Fruit fly (Drosophila melanogaster) whole organism, embryonic: ENCODE measurements around the gene vito.
A peak's percentile ranks its signal among the peaks of the same experiment; 100 is the strongest.

ENCODE experiments used
- Awh ChIP-seq: fragments of 200-800 bp; sonication (Bioruptor generic); IDR thresholded peaks from 2 replicates; pipeline ENCODE4, ENCODE4 v1.3.6; 2022; ENCODE audit warnings: missing biosample characterization, missing genetic modification characterization
- BtbVII ChIP-seq: fragments of 200-800 bp; sonication (Bioruptor generic); optimal IDR thresholded peaks from 3 replicates; lab custom pipeline; 2017; ENCODE audit warnings: missing biosample characterization, mild to moderate bottlenecking, missing genetic modification characterization
- CG11085 ChIP-seq: fragments of 200-800 bp; sonication (Bioruptor generic); IDR thresholded peaks from 2 replicates; pipeline ENCODE4 v1.3.6; 2022; ENCODE audit warnings: missing biosample characterization, missing genetic modification characterization
- CG11560 ChIP-seq: fragments of 200-800 bp; sonication (Bioruptor generic); IDR thresholded peaks from 3 replicates; pipeline ENCODE4 v1.3.6; 2022; ENCODE audit warnings: missing biosample characterization, missing genetic modification characterization
- CG11696 ChIP-seq: fragments of 200-800 bp; sonication (Bioruptor generic); IDR thresholded peaks from 2 replicates; pipeline ENCODE4 v1.3.6; 2022; ENCODE audit warnings: missing biosample characterization, missing genetic modification characterization
- CG12155 ChIP-seq: fragments of 200-800 bp; sonication (Bioruptor generic); optimal IDR thresholded peaks from 3 replicates; lab custom pipeline; 2016; ENCODE audit warnings: missing biosample characterization, missing genetic modification characterization
- CG12659 ChIP-seq: fragments of 200-800 bp; sonication (Bioruptor generic); optimal IDR thresholded peaks from 3 replicates; lab custom pipeline; 2017; ENCODE audit warnings: mild to moderate bottlenecking, missing biosample characterization, missing genetic modification reagents, missing genetic modification characterization
- CG14965 ChIP-seq: fragments of 200-800 bp; sonication (Bioruptor generic); optimal IDR thresholded peaks from 2 replicates; lab custom pipeline; 2016; ENCODE audit warnings: missing biosample characterization, missing genetic modification characterization, borderline replicate concordance
- CG15696 ChIP-seq: fragments of 200-800 bp; sonication (Bioruptor generic); optimal IDR thresholded peaks from 2 replicates; lab custom pipeline; 2019; ENCODE audit warnings: missing biosample characterization, mild to moderate bottlenecking, missing genetic modification characterization, moderate library complexity
- CG17385 ChIP-seq: fragments of 200-800 bp; sonication (Bioruptor generic); optimal IDR thresholded peaks from 3 replicates; lab custom pipeline; 2018; ENCODE audit warnings: missing biosample characterization, mild to moderate bottlenecking, missing genetic modification characterization
- CG2889 ChIP-seq: fragments of 200-800 bp; sonication (Bioruptor generic); IDR thresholded peaks from 3 replicates; pipeline ENCODE4 v1.3.6; 2022; ENCODE audit warnings: missing biosample characterization, missing genetic modification characterization
- CG31441 ChIP-seq: fragments of 200-800 bp; sonication (Bioruptor generic); IDR thresholded peaks from 2 replicates; pipeline ENCODE4 v1.3.6; 2022; ENCODE audit warnings: missing biosample characterization, missing genetic modification characterization
- CG32772 ChIP-seq: fragments of 200-800 bp; sonication (Bioruptor generic); IDR thresholded peaks from 2 replicates; pipeline ENCODE4 v1.3.6; 2022; ENCODE audit warnings: missing biosample characterization, missing genetic modification characterization
- CG34422 ChIP-seq: fragments of 200-800 bp; sonication (Bioruptor generic); IDR thresholded peaks from 3 replicates; pipeline ENCODE4 v1.3.6; 2022; ENCODE audit warnings: missing biosample characterization, missing genetic modification characterization
- CG6683 ChIP-seq: fragments of 200-800 bp; sonication (Bioruptor generic); optimal IDR thresholded peaks from 2 replicates; lab custom pipeline; 2017; ENCODE audit warnings: missing biosample characterization, mild to moderate bottlenecking, missing genetic modification characterization, missing genetic modification reagents
- CG7786 ChIP-seq: fragments of 200-800 bp; sonication (Bioruptor generic); optimal IDR thresholded peaks from 2 replicates; lab custom pipeline; 2016; ENCODE audit warnings: missing biosample characterization, missing genetic modification characterization
- CG8944 ChIP-seq: fragments of 200-800 bp; sonication (Bioruptor generic); optimal IDR thresholded peaks from 3 replicates; lab custom pipeline; 2016; ENCODE audit warnings: missing biosample characterization, missing genetic modification characterization
- CG9932 ChIP-seq: fragments of 200-800 bp; sonication (Bioruptor generic); IDR thresholded peaks from 2 replicates; pipeline ENCODE4 v1.3.6; 2022; ENCODE audit warnings: missing biosample characterization, missing genetic modification characterization
- CkIIα-i1 ChIP-seq: fragments of 200-800 bp; sonication (Bioruptor generic); IDR thresholded peaks from 2 replicates; pipeline ENCODE4 v1.3.6; 2022; ENCODE audit warnings: missing biosample characterization, missing genetic modification characterization
- Dip3 ChIP-seq: fragments of 200-800 bp; sonication (Bioruptor generic); optimal IDR thresholded peaks from 3 replicates; lab custom pipeline; 2016; ENCODE audit warnings: missing biosample characterization, missing genetic modification characterization
- Fer3 ChIP-seq: fragments of 200-800 bp; sonication (Bioruptor generic); optimal IDR thresholded peaks from 2 replicates; lab custom pipeline; 2018; ENCODE audit warnings: missing biosample characterization, mild to moderate bottlenecking, missing genetic modification characterization, moderate library complexity
- HmgZ ChIP-seq: fragments of 200-800 bp; sonication (Bioruptor generic); optimal IDR thresholded peaks from 2 replicates; lab custom pipeline; 2018; ENCODE audit warnings: missing biosample characterization, mild to moderate bottlenecking, missing genetic modification characterization
- Hr51 ChIP-seq, 2 experiments: fragments of 200-800 bp; sonication (Bioruptor generic); optimal IDR thresholded peaks; 2 replicates in 1 of 2; 3 replicates in 1 of 2; lab custom pipeline; 2016 to 2018; ENCODE audit warnings: missing biosample characterization in 2 of 2, missing genetic modification characterization in 2 of 2, mild to moderate bottlenecking in 1 of 2, moderate library complexity in 1 of 2
- Meics ChIP-seq: fragments of 200-800 bp; sonication (Bioruptor generic); optimal IDR thresholded peaks from 2 replicates; lab custom pipeline; 2017; ENCODE audit warnings: missing biosample characterization, mild to moderate bottlenecking, missing genetic modification characterization
- Mrtf ChIP-seq: fragments of 200-800 bp; sonication (Bioruptor generic); IDR thresholded peaks from 3 replicates; pipeline ENCODE4 v1.3.6; 2022; ENCODE audit warnings: missing biosample characterization, missing genetic modification characterization
- NC2β ChIP-seq: fragments of 200-800 bp; sonication (Bioruptor generic); optimal IDR thresholded peaks from 2 replicates; lab custom pipeline; 2016; ENCODE audit warnings: missing biosample characterization, missing genetic modification characterization
- Rx ChIP-seq: fragments of 200-800 bp; sonication (Bioruptor generic); IDR thresholded peaks from 2 replicates; pipeline ENCODE4 v1.3.6; 2022; ENCODE audit warnings: missing biosample characterization, missing genetic modification characterization
- Spps ChIP-seq: fragments of 200-800 bp; sonication (Bioruptor generic); optimal IDR thresholded peaks from 2 replicates; lab custom pipeline; 2018; ENCODE audit warnings: missing biosample characterization, mild to moderate bottlenecking, missing genetic modification characterization
- Ssrp ChIP-seq: fragments of 200-800 bp; sonication (Bioruptor generic); optimal IDR thresholded peaks from 2 replicates; lab custom pipeline; 2018; ENCODE audit warnings: missing biosample characterization, mild to moderate bottlenecking, missing genetic modification characterization, moderate library complexity
- Stat92E ChIP-seq, 3 experiments: fragments of >200 bp in 2 of 3; fragments of 200-800 bp in 1 of 3; sonication (Bioruptor generic) in 1 of 3; optimal IDR thresholded peaks; 2 replicates each; lab custom pipeline; 2017 to 2019; ENCODE audit warnings: missing biosample characterization in 3 of 3, missing genetic modification characterization in 3 of 3, mild to moderate bottlenecking in 1 of 3, moderate library complexity in 1 of 3
- ab ChIP-seq: fragments of 200-800 bp; sonication (Bioruptor generic); optimal IDR thresholded peaks from 2 replicates; lab custom pipeline; 2016; ENCODE audit warnings: missing biosample characterization, missing genetic modification characterization
- btn ChIP-seq: fragments of 200-800 bp; sonication (Bioruptor generic); optimal IDR thresholded peaks from 2 replicates; lab custom pipeline; 2016; ENCODE audit warnings: missing biosample characterization, missing genetic modification characterization
- dimm ChIP-seq: fragments of 200-800 bp; sonication (Bioruptor generic); IDR thresholded peaks from 2 replicates; pipeline ENCODE4 v1.3.6; 2022; ENCODE audit warnings: missing biosample characterization, missing genetic modification characterization
- dm ChIP-seq: fragments of 200-800 bp; sonication (Bioruptor generic); optimal IDR thresholded peaks from 3 replicates; lab custom pipeline; 2016; ENCODE audit warnings: missing biosample characterization, missing genetic modification characterization
- eyg ChIP-seq: fragments of 200-800 bp; sonication (Bioruptor generic); optimal IDR thresholded peaks from 3 replicates; lab custom pipeline; 2016; ENCODE audit warnings: missing biosample characterization, missing genetic modification characterization
- gro ChIP-seq: fragments of 200-800 bp; sonication (Bioruptor generic); optimal IDR thresholded peaks from 2 replicates; lab custom pipeline; 2016; ENCODE audit warnings: missing biosample characterization, missing genetic modification characterization
- hb ChIP-seq: fragments of 200-800 bp; sonication (Bioruptor generic); IDR thresholded peaks from 3 replicates; pipeline ENCODE4 v1.3.6; 2022; ENCODE audit warnings: missing biosample characterization, missing genetic modification characterization; ENCODE audit not compliant: partially characterized antibody
- kay ChIP-seq: fragments of 200-800 bp; sonication (Bioruptor generic); optimal IDR thresholded peaks from 2 replicates; lab custom pipeline; 2016; ENCODE audit warnings: missing biosample characterization, missing genetic modification characterization
- ken ChIP-seq: fragments of 200-800 bp; sonication (Bioruptor generic); IDR thresholded peaks from 3 replicates; pipeline ENCODE4 v1.3.6; 2022; ENCODE audit warnings: missing biosample characterization, missing genetic modification characterization
- lmd ChIP-seq: fragments of 200-800 bp; sonication (Bioruptor generic); IDR thresholded peaks from 2 replicates; pipeline ENCODE4 v1.3.6; 2022; ENCODE audit warnings: missing biosample characterization, missing genetic modification characterization
- prd ChIP-seq, 3 experiments: fragments of >200 bp in 2 of 3; fragments of 200-800 bp in 1 of 3; sonication (Bioruptor generic) in 1 of 3; optimal IDR thresholded peaks in 2 of 3; IDR thresholded peaks in 1 of 3; 2 replicates in 2 of 3; 3 replicates in 1 of 3; pipeline versions ENCODE4 v1.3.6 to Lab custom; 2017 to 2022; ENCODE audit warnings: missing biosample characterization in 1 of 3, missing genetic modification characterization in 1 of 3
- ranshi ChIP-seq: fragments of 200-800 bp; sonication (Bioruptor generic); IDR thresholded peaks from 2 replicates; pipeline ENCODE4 v1.3.6; 2022; ENCODE audit warnings: missing biosample characterization, missing genetic modification characterization
- row ChIP-seq: fragments of 200-800 bp; sonication (Bioruptor generic); IDR thresholded peaks from 3 replicates; pipeline ENCODE4 v1.3.6; 2022; ENCODE audit warnings: missing biosample characterization, missing genetic modification characterization
- shn ChIP-seq: fragments of 200-800 bp; sonication (Bioruptor generic); optimal IDR thresholded peaks from 3 replicates; lab custom pipeline; 2016; ENCODE audit warnings: missing biosample characterization, missing genetic modification characterization
- slp2 ChIP-seq: fragments of 200-800 bp; sonication (Bioruptor generic); optimal IDR thresholded peaks from 2 replicates; lab custom pipeline; 2016; ENCODE audit warnings: missing biosample characterization, missing genetic modification characterization
- stc ChIP-seq: fragments of 200-800 bp; sonication (Bioruptor generic); IDR thresholded peaks from 2 replicates; pipeline ENCODE4 v1.3.6; 2022; ENCODE audit warnings: missing biosample characterization, missing genetic modification characterization
- toy ChIP-seq: fragments of 200-800 bp; sonication (Bioruptor generic); IDR thresholded peaks from 2 replicates; pipeline ENCODE4 v1.3.6; 2022; ENCODE audit warnings: missing biosample characterization, missing genetic modification characterization
- unpg ChIP-seq: fragments of 200-800 bp; sonication (Bioruptor generic); optimal IDR thresholded peaks from 3 replicates; lab custom pipeline; 2018; ENCODE audit warnings: missing biosample characterization, mild to moderate bottlenecking, missing genetic modification characterization, moderate library complexity
- vvl ChIP-seq: fragments of 200-800 bp; sonication (Bioruptor generic); IDR thresholded peaks from 2 replicates; pipeline ENCODE4 v1.3.6; 2022; ENCODE audit warnings: missing biosample characterization, missing genetic modification characterization

The vito gene

DNA sequence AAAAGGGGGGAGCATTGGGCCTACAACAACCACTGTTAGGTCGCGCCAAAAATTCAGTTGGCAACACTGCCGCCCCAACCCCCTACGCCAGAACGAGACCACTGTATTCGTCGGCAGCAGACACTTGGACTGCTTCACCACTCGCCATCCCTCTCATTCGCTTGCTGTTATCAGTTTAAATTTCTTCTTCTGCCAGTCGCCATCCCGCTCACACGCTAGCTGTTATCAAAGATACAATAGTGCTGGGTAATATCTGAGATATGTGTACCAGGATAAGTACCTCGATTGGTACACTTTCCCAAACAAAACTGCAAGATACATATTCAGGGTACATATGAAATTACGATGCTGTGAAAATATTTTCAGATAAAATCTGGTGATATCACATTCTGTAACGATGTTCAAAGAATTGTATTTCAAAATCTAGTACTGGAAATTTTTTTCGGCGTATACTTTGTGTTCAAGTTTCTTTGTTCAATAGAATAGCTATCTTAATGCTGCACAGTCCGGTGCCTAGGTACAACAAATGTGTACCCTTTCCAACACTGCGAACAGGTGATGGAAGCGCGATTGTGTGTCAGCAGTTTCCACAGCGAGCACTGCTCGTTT lies 6.2 kb downstream of the vito start (continued):
- TF ChIP-seq CG11560 (tag; lab: Robert Waterston, UW): peak; percentile 48; the same call in 1 of the 3 replicates
- no peak; the same call in none of the 2 replicates for TF ChIP-seq CG31441 (GFP tag; lab: Robert Waterston, UW)
- peak; percentile 68 for TF ChIP-seq eyg
- TF ChIP-seq row (GFP tag; lab: Robert Waterston, UW): peak; percentile 96
- peak; percentile 92 for TF ChIP-seq HmgZ
- no peak for TF ChIP-seq prd (optimal IDR thresholded peaks at IDR 0.05; lab: Kevin White, UChicago)
- peak; percentile 80 for TF ChIP-seq prd (GFP tag; IDR thresholded peaks at IDR 0.05; lab: Robert Waterston, UW)
- TF ChIP-seq CG6683 (GFP tag; lab: Kevin White, UChicago): peak; percentile 55
- no peak for TF ChIP-seq CG14965
- TF ChIP-seq slp2 (GFP tag; lab: Kevin White, UChicago): peak; percentile 82
- TF ChIP-seq hb: no peak
- TF ChIP-seq Hr51 (GFP tag; optimal IDR thresholded peaks at IDR 0.05; lab: Kevin White, UChicago): peak; percentile 78 to 87
- TF ChIP-seq Mrtf (GFP tag; lab: Robert Waterston, UW): peak; percentile 43; the same call in 1 of the 3 replicates
- TF ChIP-seq CG32772 (GFP tag; lab: Robert Waterston, UW): peak; percentile 48; the same call in 1 of the 2 replicates
- no peak; the same call in 1 of the 2 replicates for TF ChIP-seq dimm (GFP tag; lab: Robert Waterston, UW)
- TF ChIP-seq dm (GFP tag; lab: Kevin White, UChicago): peak; percentile 64
- peak; percentile 91 for TF ChIP-seq shn (GFP tag; lab: Kevin White, UChicago)
- peak; percentile 46; the same call in 1 of the 2 replicates for TF ChIP-seq stc (GFP tag; lab: Robert Waterston, UW)
- TF ChIP-seq CG8944 (GFP tag; lab: Kevin White, UChicago): peak; percentile 77
- TF ChIP-seq CG11696 (GFP tag; lab: Robert Waterston, UW): no peak
- peak; percentile 69 for TF ChIP-seq lmd (GFP tag; lab: Robert Waterston, UW)
- TF ChIP-seq BtbVII (GFP tag; lab: Kevin White, UChicago): peak; percentile 85
- peak; percentile 84 for TF ChIP-seq Dip3 (GFP tag; lab: Kevin White, UChicago)
- peak; percentile 19 for TF ChIP-seq ab
- TF ChIP-seq ken (GFP tag; lab: Robert Waterston, UW): 0 out of 3 replicates have a peak, but pooled peaks have one; percentile 40
- TF ChIP-seq kay: peak; percentile 68
- TF ChIP-seq Fer3 (tag; lab: Kevin White, UChicago): peak; percentile 85
- peak; percentile 46; the same call in 1 of the 3 replicates for TF ChIP-seq CG2889 (GFP tag; lab: Robert Waterston, UW)
- TF ChIP-seq NC2β (GFP tag; lab: Kevin White, UChicago): peak; percentile 80
- TF ChIP-seq CG12659 (GFP tag; lab: Kevin White, UChicago): peak; percentile 93
- no peak for TF ChIP-seq toy (GFP tag; lab: Robert Waterston, UW)
- peak; percentile 84 for TF ChIP-seq CG15696 (tag; lab: Kevin White, UChicago)
- TF ChIP-seq btn (GFP tag; lab: Kevin White, UChicago): peak; percentile 49
- TF ChIP-seq Stat92E (GFP tag; optimal IDR thresholded peaks at IDR 0.05; lab: Kevin White, UChicago): peak in 1 of 3 experiments; percentile 19
- TF ChIP-seq ranshi (GFP tag; lab: Robert Waterston, UW): peak; percentile 56; the same call in 1 of the 2 replicates
- TF ChIP-seq CG7786: peak; percentile 92
- TF ChIP-seq CG9932 (GFP tag; lab: Robert Waterston, UW): peak; percentile 82
- TF ChIP-seq Awh: 0 out of 2 replicates have a peak, but pooled peaks have one; percentile 33
- TF ChIP-seq CkIIα-i1 (GFP tag; lab: Robert Waterston, UW): no peak
- peak; percentile 47 for TF ChIP-seq Rx (GFP tag; lab: Robert Waterston, UW)
- TF ChIP-seq unpg (GFP tag; lab: Kevin White, UChicago): peak; percentile 87
- no peak for TF ChIP-seq CG11085 (GFP tag; lab: Robert Waterston, UW)
- TF ChIP-seq CG17385 (GFP tag; lab: Kevin White, UChicago): peak; percentile 92
- TF ChIP-seq CG34422 (GFP tag; lab: Robert Waterston, UW): peak; percentile 90
- peak; percentile 90 for TF ChIP-seq gro (GFP tag; lab: Kevin White, UChicago)
- TF ChIP-seq vvl: peak; percentile 59
- TF ChIP-seq Spps: peak; percentile 48
- TF ChIP-seq CG12155 (GFP tag; lab: Kevin White, UChicago): peak; percentile 85
- peak; percentile 89 for TF ChIP-seq Meics (GFP tag; lab: Kevin White, UChicago)
- peak; percentile 82 for TF ChIP-seq Ssrp (tag; lab: Kevin White, UChicago)
